Worm (Caenorhabditis elegans) whole organism, young adult: ENCODE results near the gene K03H1.11.

Experiments used
- B0019.2 ChIP-seq: fragments of 200-800 bp; sonication (Bioruptor generic); conservative IDR thresholded peaks from 2 replicates; pipeline ENCODE4 v1.3.6; 2022; ENCODE audit warnings: missing genetic modification reagents, missing genetic modification characterization, missing compliant biosample characterization
- D2030.7 ChIP-seq: fragments of 200-800 bp; sonication (Bioruptor generic); IDR thresholded peaks from 2 replicates; pipeline ENCODE4 v1.3.6; 2022; ENCODE audit warnings: missing genetic modification reagents, missing genetic modification characterization, missing compliant biosample characterization
- F23B12.7 ChIP-seq: sonication (generic microtip); optimal IDR thresholded peaks from 2 replicates; lab custom pipeline; 2017; ENCODE audit warnings: missing genetic modification characterization, mild to moderate bottlenecking, missing compliant biosample characterization, antibody characterized with exemption, moderate library complexity; ENCODE audit not compliant: insufficient read depth
- T07F8.4 ChIP-seq: sonication (generic microtip); optimal IDR thresholded peaks from 2 replicates; lab custom pipeline; 2016; ENCODE audit warnings: mild to moderate bottlenecking, missing genetic modification characterization, moderate library complexity, missing compliant biosample characterization
- Y53F4B.3 ChIP-seq: fragments of 200-800 bp; sonication (Bioruptor generic); IDR thresholded peaks from 2 replicates; pipeline ENCODE4 v1.3.6; 2022; ENCODE audit warnings: missing genetic modification reagents, missing genetic modification characterization, missing compliant biosample characterization
- Y53G8AR.9 ChIP-seq: fragments of 200-800 bp; sonication (Bioruptor generic); conservative IDR thresholded peaks from 2 replicates; pipeline ENCODE4 v1.3.6; 2022; ENCODE audit warnings: missing genetic modification reagents, missing genetic modification characterization, missing compliant biosample characterization
- atf-7 ChIP-seq: sonication (generic microtip); optimal IDR thresholded peaks from 2 replicates; lab custom pipeline; 2017; ENCODE audit warnings: mild to moderate bottlenecking, missing genetic modification characterization, missing compliant biosample characterization
- attf-5 ChIP-seq: fragments of 200-800 bp; sonication (Bioruptor generic); optimal IDR thresholded peaks from 2 replicates; lab custom pipeline; 2018; ENCODE audit warnings: mild to moderate bottlenecking, missing genetic modification characterization, missing compliant biosample characterization
- attf-6 ChIP-seq: fragments of 200-800 bp; sonication (Bioruptor generic); IDR thresholded peaks from 2 replicates; pipeline ENCODE4 v1.3.6; 2022; ENCODE audit warnings: missing genetic modification reagents, missing genetic modification characterization, missing compliant biosample characterization
- bed-2 ChIP-seq: fragments of 200-800 bp; sonication (Bioruptor generic); IDR thresholded peaks from 2 replicates; pipeline ENCODE4 v1.3.6; 2022; ENCODE audit warnings: missing genetic modification reagents, missing genetic modification characterization, missing compliant biosample characterization
- cebp-1 ChIP-seq, 2 experiments: fragments of 200-800 bp in 1 of 2; sonication (Bioruptor generic) in 1 of 2; sonication (generic microtip) in 1 of 2; IDR thresholded peaks in 1 of 2; optimal IDR thresholded peaks in 1 of 2; 2 replicates each; pipeline versions ENCODE4 v1.3.6 to Lab custom; 2017 to 2022; ENCODE audit warnings: missing compliant biosample characterization in 2 of 2, missing genetic modification characterization in 2 of 2, mild to moderate bottlenecking in 1 of 2, missing genetic modification reagents in 1 of 2, moderate library complexity in 1 of 2
- ceh-91 ChIP-seq: fragments of 200-800 bp; sonication (Bioruptor generic); IDR thresholded peaks from 2 replicates; pipeline ENCODE4 v1.3.6; 2022; ENCODE audit warnings: missing genetic modification reagents, missing genetic modification characterization, missing compliant biosample characterization
- chd-7 ChIP-seq: sonication (generic microtip); optimal IDR thresholded peaks from 2 replicates; lab custom pipeline; 2016; ENCODE audit warnings: mild to moderate bottlenecking, missing genetic modification characterization, moderate library complexity, missing compliant biosample characterization
- efl-1 ChIP-seq: fragments of 150-350 bp; optimal IDR thresholded peaks from 2 replicates; lab custom pipeline; 2014; ENCODE audit warnings: missing biosample characterization, missing genetic modification reagents, missing genetic modification characterization
- fkh-3 ChIP-seq: sonication (generic microtip); optimal IDR thresholded peaks from 2 replicates; lab custom pipeline; 2016; ENCODE audit warnings: mild to moderate bottlenecking, missing genetic modification characterization, missing compliant biosample characterization
- hlh-26 ChIP-seq: fragments of 200-800 bp; sonication (Bioruptor generic); conservative IDR thresholded peaks from 2 replicates; pipeline ENCODE4 v1.3.6; 2022; ENCODE audit warnings: missing genetic modification reagents, missing genetic modification characterization, missing compliant biosample characterization
- lag-1 ChIP-seq: fragments of 200-800 bp; sonication (Bioruptor generic); IDR thresholded peaks from 2 replicates; pipeline ENCODE4 v1.3.6; 2022; ENCODE audit warnings: missing genetic modification reagents, missing genetic modification characterization, missing compliant biosample characterization
- let-607 ChIP-seq, 2 experiments: fragments of 200-800 bp in 1 of 2; sonication (Bioruptor generic) in 1 of 2; sonication (generic microtip) in 1 of 2; optimal IDR thresholded peaks; 2 replicates each; lab custom pipeline; 2016 to 2018; ENCODE audit warnings: mild to moderate bottlenecking in 2 of 2, missing compliant biosample characterization in 2 of 2, missing genetic modification characterization in 2 of 2, moderate library complexity in 2 of 2, missing genotype in 1 of 2
- lin-54 ChIP-seq: fragments of 200-800 bp; sonication (Bioruptor generic); optimal IDR thresholded peaks from 2 replicates; lab custom pipeline; 2018; ENCODE audit warnings: mild to moderate bottlenecking, missing genetic modification characterization, missing compliant biosample characterization
- lsl-1 ChIP-seq: fragments of 200-800 bp; sonication (Bioruptor generic); optimal IDR thresholded peaks from 2 replicates; lab custom pipeline; 2018; ENCODE audit warnings: mild to moderate bottlenecking, missing genetic modification characterization, moderate library complexity, missing compliant biosample characterization
- nfyb-1 ChIP-seq: fragments of 200-800 bp; sonication (Bioruptor generic); IDR thresholded peaks from 2 replicates; pipeline ENCODE4 v1.3.6; 2022; ENCODE audit warnings: missing genetic modification reagents, missing genetic modification characterization, missing compliant biosample characterization
- nhr-80 ChIP-seq: sonication (generic microtip); optimal IDR thresholded peaks from 2 replicates; lab custom pipeline; 2016; ENCODE audit warnings: missing genetic modification characterization, missing compliant biosample characterization
- rcor-1 ChIP-seq: fragments of 200-800 bp; sonication (Bioruptor generic); IDR thresholded peaks from 2 replicates; pipeline ENCODE4 v1.3.6; 2022; ENCODE audit warnings: missing genetic modification reagents, missing genetic modification characterization, missing compliant biosample characterization
- repo-1 ChIP-seq: sonication (generic microtip); optimal IDR thresholded peaks from 2 replicates; lab custom pipeline; 2017; ENCODE audit warnings: mild to moderate bottlenecking, missing genetic modification characterization, missing compliant biosample characterization
- rpc-1 ChIP-seq, 2 experiments: fragments of 150-350 bp in 1 of 2; sonication (generic microtip) in 1 of 2; optimal IDR thresholded peaks; 2 replicates each; lab custom pipeline; 2014 to 2018; ENCODE audit warnings: missing biosample characterization in 1 of 2, missing genetic modification characterization in 1 of 2, missing genetic modification reagents in 1 of 2, missing genotype in 1 of 2
- snpc-1.1 ChIP-seq: sonication (generic microtip); optimal IDR thresholded peaks from 2 replicates; lab custom pipeline; 2017; ENCODE audit warnings: missing genetic modification characterization, mild to moderate bottlenecking, missing compliant biosample characterization, antibody characterized with exemption, moderate library complexity, missing genotype, missing genetic modification reagents; ENCODE audit not compliant: insufficient read depth
- snpc-1.3 ChIP-seq: sonication (generic microtip); optimal IDR thresholded peaks from 2 replicates; lab custom pipeline; 2017; ENCODE audit warnings: missing genetic modification characterization, mild to moderate bottlenecking, missing compliant biosample characterization, antibody characterized with exemption, moderate library complexity, missing genotype, missing genetic modification reagents; ENCODE audit not compliant: insufficient read depth
- snpc-4 ChIP-seq, 5 experiments: fragments of 150-350 bp in 1 of 5; sonication (generic microtip) in 4 of 5; optimal IDR thresholded peaks; 2 replicates each; lab custom pipeline; 2014 to 2018; ENCODE audit warnings: missing genetic modification characterization in 5 of 5, missing biosample characterization in 3 of 5, antibody characterized with exemption in 2 of 5, mild to moderate bottlenecking in 2 of 5, missing compliant biosample characterization in 2 of 5, missing genotype in 2 of 5, moderate library complexity in 2 of 5, missing genetic modification reagents in 1 of 5
- unc-62 ChIP-seq: fragments of 150-350 bp; optimal IDR thresholded peaks from 2 replicates; lab custom pipeline; 2014; ENCODE audit warnings: missing biosample characterization, missing genetic modification reagents, missing genetic modification characterization
- xnd-1 ChIP-seq: sonication (generic microtip); optimal IDR thresholded peaks from 2 replicates; lab custom pipeline; 2016; ENCODE audit warnings: missing genotype, missing genetic modification reagents, missing genetic modification characterization, missing compliant biosample characterization
- zim-3 ChIP-seq: sonication (generic microtip); optimal IDR thresholded peaks from 2 replicates; lab custom pipeline; 2017; ENCODE audit warnings: mild to moderate bottlenecking, missing genetic modification characterization, moderate library complexity, missing compliant biosample characterization

The K03H1.11 gene

DNA sequence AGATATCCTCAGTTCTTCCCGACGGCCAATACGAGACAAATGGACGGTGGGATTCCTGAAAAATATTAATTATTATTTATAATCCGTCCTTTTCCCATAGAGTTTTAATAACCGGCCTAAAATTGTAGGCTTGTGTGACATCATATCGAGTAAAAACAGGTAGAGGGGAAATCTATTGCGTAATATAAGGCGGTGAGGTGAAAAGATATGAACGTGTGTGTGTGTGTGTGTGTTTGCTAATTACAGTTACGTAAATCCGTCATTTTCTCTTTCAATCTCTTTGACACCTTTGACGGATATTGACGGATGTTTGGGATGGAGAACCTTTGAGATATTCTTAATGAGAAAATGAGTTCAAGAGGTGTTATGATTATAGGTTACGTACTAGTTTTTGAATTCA is 13.7 kb upstream of the K03H1.11 start:
- TF ChIP-seq hlh-26 (GFP tag; lab: Robert Waterston, UW) = no peak
- TF ChIP-seq unc-62 (GFP tag; lab: Kevin White, UChicago) = peak; percentile 72

- TF ChIP-seq snpc-1.3 (tag; lab: Kevin White, UChicago) (no peak), zim-3 (no peak), efl-1 (GFP tag; lab: Kevin White, UChicago) (no peak), attf-6 (GFP tag; lab: Robert Waterston, UW) (no peak), repo-1 (tag; lab: Kevin White, UChicago) (no peak), let-607 (tag; optimal IDR thresholded peaks at IDR 0.05; lab: Kevin White, UChicago) (no peak), T07F8.4 (tag; lab: Kevin White, UChicago) (no peak), xnd-1 (tag; lab: Kevin White, UChicago) (no peak), attf-5 (GFP tag; lab: Kevin White, UChicago) (no peak), Y53F4B.3 (GFP tag; lab: Robert Waterston, UW) (no peak), lsl-1 (GFP tag; lab: Kevin White, UChicago) (no peak), lag-1 (GFP tag; lab: Robert Waterston, UW) (no peak)
Measured at ce11 chrIII:9964416-9964815, 12.7 kb upstream of the K03H1.11 start.

DNA sequence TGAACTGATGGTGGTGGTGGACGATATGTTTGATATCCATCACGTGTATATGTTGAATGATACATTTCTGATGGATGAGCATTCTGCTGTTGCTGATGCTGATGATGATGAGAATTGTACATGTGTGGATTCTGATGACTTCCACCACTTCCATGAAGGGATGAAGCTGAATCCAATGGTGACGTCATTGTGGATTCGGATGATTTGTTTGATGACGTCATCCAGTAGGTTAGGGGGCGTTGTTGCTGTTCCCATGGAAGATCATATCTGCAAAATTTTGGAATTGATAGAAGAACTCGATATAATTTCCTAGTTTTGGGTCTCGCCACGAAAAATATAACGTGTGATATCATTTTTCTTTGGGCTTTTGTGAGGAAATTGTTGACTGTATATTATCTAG is 11.7 kb upstream of the K03H1.11 start:
- 0 out of 2 replicates have a peak, but pooled peaks have one; percentile 14 for TF ChIP-seq nfyb-1 (GFP tag; lab: Robert Waterston, UW)
- no peak for TF ChIP-seq D2030.7 (GFP tag; lab: Robert Waterston, UW)
- peak; percentile 73 for TF ChIP-seq atf-7 (tag; lab: Kevin White, UChicago)
- TF ChIP-seq snpc-1.1 (tag; lab: Kevin White, UChicago) = no peak
- TF ChIP-seq rcor-1 = no peak
- no peak for TF ChIP-seq rpc-1 (optimal IDR thresholded peaks at IDR 0.05; lab: Kevin White, UChicago)
- no peak for TF ChIP-seq rpc-1 (tag; optimal IDR thresholded peaks at IDR 0.05; lab: Kevin White, UChicago)
- TF ChIP-seq F23B12.7 (tag; lab: Kevin White, UChicago) = no peak
- TF ChIP-seq lin-54 (GFP tag; lab: Kevin White, UChicago) = no peak
- no peak for TF ChIP-seq fkh-3 (tag; lab: Kevin White, UChicago)
- no peak for TF ChIP-seq chd-7 (tag; lab: Kevin White, UChicago)
- TF ChIP-seq B0019.2 = no peak
- TF ChIP-seq Y53G8AR.9 (GFP tag; lab: Robert Waterston, UW) = no peak
- no peak for TF ChIP-seq bed-2

ce11 chrIII:9956665-9957401 is 5.1 kb upstream of the K03H1.11 start, which contains the start of gene alx-1:
TSS of gene alx-1 (plus strand) at chrIII:9957351.
- TF ChIP-seq unc-62 (GFP tag; lab: Kevin White, UChicago) = peak; percentile 6
- TF ChIP-seq nhr-80 = peak; percentile 54
- TF ChIP-seq attf-5 (GFP tag; lab: Kevin White, UChicago) = peak; percentile 84
- no peak for TF ChIP-seq ceh-91 (GFP tag; lab: Robert Waterston, UW)
- TF ChIP-seq cebp-1 (GFP tag; IDR thresholded peaks at IDR 0.05; lab: Robert Waterston, UW) = peak; percentile 97
- peak; percentile 99 for TF ChIP-seq cebp-1 (tag; optimal IDR thresholded peaks at IDR 0.05; lab: Kevin White, UChicago)
- no peak for TF ChIP-seq snpc-4 (GFP tag; optimal IDR thresholded peaks at IDR 0.05; lab: Kevin White, UChicago)
- TF ChIP-seq snpc-4 (tag; optimal IDR thresholded peaks at IDR 0.05; lab: Kevin White, UChicago) = peak in 1 of 4 experiments; percentile 9
- TF ChIP-seq nfyb-1 (GFP tag; lab: Robert Waterston, UW) = no peak
- TF ChIP-seq, all 124 proteins: peak for 5
